Fruit fly (Drosophila melanogaster) whole organism, embryonic: Measurements from ENCODE around the gene CG15247.

ENCODE experiments used
- Abd-B ChIP-seq: fragments of 200-800 bp; sonication (Bioruptor generic); optimal IDR thresholded peaks from 2 replicates; lab custom pipeline; 2018; ENCODE audit warnings: missing biosample characterization, mild to moderate bottlenecking, missing genetic modification characterization, moderate library complexity
- Atf6 ChIP-seq: fragments of 200-800 bp; sonication (Bioruptor generic); IDR thresholded peaks from 2 replicates; pipeline ENCODE4 v1.3.6; 2022; ENCODE audit warnings: missing biosample characterization, missing genetic modification characterization
- Awh ChIP-seq: fragments of 200-800 bp; sonication (Bioruptor generic); IDR thresholded peaks from 2 replicates; pipeline ENCODE4, ENCODE4 v1.3.6; 2022; ENCODE audit warnings: missing biosample characterization, missing genetic modification characterization
- BEAF-32 ChIP-seq: fragments of 200-800 bp; sonication (Bioruptor generic); optimal IDR thresholded peaks from 3 replicates; lab custom pipeline; 2017; ENCODE audit warnings: missing biosample characterization, missing genetic modification characterization, mild to moderate bottlenecking, moderate library complexity, missing genetic modification reagents
- CG10267 ChIP-seq: fragments of 200-800 bp; sonication (Bioruptor generic); optimal IDR thresholded peaks from 2 replicates; lab custom pipeline; 2018; ENCODE audit warnings: missing biosample characterization, mild to moderate bottlenecking, missing genetic modification characterization, moderate library complexity
- CG10979 ChIP-seq: fragments of 200-800 bp; sonication (Bioruptor generic); optimal IDR thresholded peaks from 2 replicates; lab custom pipeline; 2018; ENCODE audit warnings: missing biosample characterization, mild to moderate bottlenecking, missing genetic modification characterization, moderate library complexity
- CG11504 ChIP-seq: fragments of 200-800 bp; sonication (Bioruptor generic); optimal IDR thresholded peaks from 3 replicates; lab custom pipeline; 2019; ENCODE audit warnings: missing biosample characterization, mild to moderate bottlenecking, missing genetic modification characterization, moderate library complexity
- CG12104 ChIP-seq: fragments of 200-800 bp; sonication (Bioruptor generic); optimal IDR thresholded peaks from 3 replicates; lab custom pipeline; 2016; ENCODE audit warnings: missing biosample characterization, missing genetic modification characterization
- CG12391 ChIP-seq: fragments of 200-800 bp; sonication (Bioruptor generic); optimal IDR thresholded peaks from 3 replicates; lab custom pipeline; 2018; ENCODE audit warnings: missing biosample characterization, mild to moderate bottlenecking, missing genetic modification characterization, moderate library complexity
- CG13424 ChIP-seq: fragments of 200-800 bp; sonication (Bioruptor generic); optimal IDR thresholded peaks from 2 replicates; lab custom pipeline; 2019; ENCODE audit warnings: missing biosample characterization, mild to moderate bottlenecking, missing genetic modification characterization, moderate library complexity
- CG1529 ChIP-seq: fragments of 200-800 bp; sonication (Bioruptor generic); optimal IDR thresholded peaks from 3 replicates; lab custom pipeline; 2018; ENCODE audit warnings: missing biosample characterization, missing genetic modification characterization
- CG17361 ChIP-seq: fragments of 200-800 bp; sonication (Bioruptor generic); IDR thresholded peaks from 3 replicates; pipeline ENCODE4 v1.3.6; 2022; ENCODE audit warnings: missing biosample characterization, missing genetic modification characterization
- CG31441 ChIP-seq: fragments of 200-800 bp; sonication (Bioruptor generic); IDR thresholded peaks from 2 replicates; pipeline ENCODE4 v1.3.6; 2022; ENCODE audit warnings: missing biosample characterization, missing genetic modification characterization
- CG3838 ChIP-seq: fragments of 200-800 bp; sonication (Bioruptor generic); optimal IDR thresholded peaks from 3 replicates; lab custom pipeline; 2016; ENCODE audit warnings: missing biosample characterization, missing genetic modification characterization
- CG4730 ChIP-seq: fragments of 200-800 bp; sonication (Bioruptor generic); IDR thresholded peaks from 2 replicates; pipeline ENCODE4 v1.3.6; 2022; ENCODE audit warnings: missing biosample characterization, missing genetic modification characterization
- CG4820 ChIP-seq: fragments of 200-800 bp; sonication (Bioruptor generic); optimal IDR thresholded peaks from 3 replicates; lab custom pipeline; 2016; ENCODE audit warnings: missing biosample characterization, missing genetic modification characterization
- CG6689 ChIP-seq: fragments of 200-800 bp; sonication (Bioruptor generic); IDR thresholded peaks from 2 replicates; pipeline ENCODE4 v1.3.6; 2022; ENCODE audit warnings: missing biosample characterization, missing genetic modification characterization
- CG8359 ChIP-seq: fragments of 200-800 bp; sonication (Bioruptor generic); optimal IDR thresholded peaks from 2 replicates; lab custom pipeline; 2017; ENCODE audit warnings: missing biosample characterization, mild to moderate bottlenecking, missing genetic modification characterization, borderline replicate concordance
- D ChIP-seq, 2 experiments: fragments of 200-800 bp in 1 of 2; fragments of >200 bp in 1 of 2; sonication (Bioruptor generic) in 1 of 2; optimal IDR thresholded peaks; 2 replicates in 1 of 2; 3 replicates in 1 of 2; lab custom pipeline; 2017; ENCODE audit warnings: mild to moderate bottlenecking in 1 of 2, missing biosample characterization in 1 of 2, missing genetic modification characterization in 1 of 2, missing genetic modification reagents in 1 of 2
- D19B ChIP-seq: fragments of 200-800 bp; sonication (Bioruptor generic); optimal IDR thresholded peaks from 2 replicates; lab custom pipeline; 2017; ENCODE audit warnings: missing biosample characterization, mild to moderate bottlenecking, missing genetic modification characterization
- Elba2 ChIP-seq: fragments of 200-800 bp; sonication (Bioruptor generic); optimal IDR thresholded peaks from 3 replicates; lab custom pipeline; 2016; ENCODE audit warnings: missing biosample characterization, missing genetic modification characterization
- HLH3B ChIP-seq: fragments of 200-800 bp; sonication (Bioruptor generic); IDR thresholded peaks from 2 replicates; pipeline ENCODE4 v1.3.6; 2022; ENCODE audit warnings: missing biosample characterization, missing genetic modification characterization
- MESR4 ChIP-seq: fragments of 200-800 bp; sonication (Bioruptor generic); optimal IDR thresholded peaks from 2 replicates; lab custom pipeline; 2018; ENCODE audit warnings: missing biosample characterization, mild to moderate bottlenecking, missing genetic modification characterization, moderate library complexity
- NFAT ChIP-seq: fragments of 200-800 bp; sonication (Bioruptor generic); IDR thresholded peaks from 2 replicates; pipeline ENCODE4 v1.3.6; 2022; ENCODE audit warnings: missing biosample characterization, missing genetic modification characterization
- Oli ChIP-seq: fragments of 200-800 bp; sonication (Bioruptor generic); optimal IDR thresholded peaks from 2 replicates; lab custom pipeline; 2018; ENCODE audit warnings: missing biosample characterization, mild to moderate bottlenecking, missing genetic modification characterization, moderate library complexity
- PHDP ChIP-seq: fragments of 200-800 bp; sonication (Bioruptor generic); optimal IDR thresholded peaks from 3 replicates; lab custom pipeline; 2018; ENCODE audit warnings: missing biosample characterization, mild to moderate bottlenecking, missing genetic modification characterization, moderate library complexity
- Ptx1 ChIP-seq: fragments of 200-800 bp; sonication (Bioruptor generic); IDR thresholded peaks from 2 replicates; pipeline ENCODE4 v1.3.6; 2022; ENCODE audit warnings: missing biosample characterization, missing genetic modification characterization
- Sin3A ChIP-seq: fragments of >200 bp; optimal IDR thresholded peaks from 2 replicates; lab custom pipeline; 2018
- Trl ChIP-seq, 3 experiments: fragments of >200 bp in 2 of 3; fragments of 200-800 bp in 1 of 3; sonication (Bioruptor generic) in 1 of 3; optimal IDR thresholded peaks; 2 replicates in 1 of 3; 3 replicates in 2 of 3; lab custom pipeline; 2016 to 2017; ENCODE audit warnings: missing biosample characterization in 1 of 3, missing genetic modification characterization in 1 of 3
- bcd ChIP-seq: fragments of 200-800 bp; sonication (Bioruptor generic); optimal IDR thresholded peaks from 2 replicates; lab custom pipeline; 2017; ENCODE audit warnings: missing biosample characterization, mild to moderate bottlenecking, missing genetic modification characterization
- chif ChIP-seq, 2 experiments: fragments of 200-800 bp; sonication (Bioruptor generic); optimal IDR thresholded peaks; 3 replicates each; lab custom pipeline; 2016; ENCODE audit warnings: missing biosample characterization in 2 of 2, missing genetic modification characterization in 2 of 2
- croc ChIP-seq: fragments of 200-800 bp; sonication (Bioruptor generic); conservative IDR thresholded peaks from 3 replicates; pipeline ENCODE4 v1.3.6; 2022; ENCODE audit warnings: missing biosample characterization, missing genetic modification characterization
- dmrt99B ChIP-seq: fragments of 200-800 bp; sonication (Bioruptor generic); optimal IDR thresholded peaks from 2 replicates; lab custom pipeline; 2018; ENCODE audit warnings: missing biosample characterization, mild to moderate bottlenecking, missing genetic modification characterization, moderate library complexity
- fru ChIP-seq: fragments of >200 bp; optimal IDR thresholded peaks from 2 replicates; lab custom pipeline; 2017
- gcm ChIP-seq: fragments of 200-800 bp; sonication (Bioruptor generic); optimal IDR thresholded peaks from 2 replicates; lab custom pipeline; 2019; ENCODE audit warnings: missing biosample characterization, mild to moderate bottlenecking, missing genetic modification characterization, moderate library complexity
- ind ChIP-seq: fragments of 200-800 bp; sonication (Bioruptor generic); optimal IDR thresholded peaks from 3 replicates; lab custom pipeline; 2016; ENCODE audit warnings: missing biosample characterization, missing genetic modification characterization
- lmd ChIP-seq: fragments of 200-800 bp; sonication (Bioruptor generic); IDR thresholded peaks from 2 replicates; pipeline ENCODE4 v1.3.6; 2022; ENCODE audit warnings: missing biosample characterization, missing genetic modification characterization
- lola ChIP-seq, 3 experiments: fragments of >200 bp in 2 of 3; fragments of 200-800 bp in 1 of 3; sonication (Bioruptor generic) in 1 of 3; optimal IDR thresholded peaks; 2 replicates each; lab custom pipeline; 2017 to 2019; ENCODE audit warnings: missing biosample characterization in 3 of 3, missing genetic modification characterization in 3 of 3, mild to moderate bottlenecking in 1 of 3, moderate library complexity in 1 of 3
- lov ChIP-seq, 2 experiments: fragments of 200-800 bp in 1 of 2; fragments of >200 bp in 1 of 2; sonication (Bioruptor generic) in 1 of 2; IDR thresholded peaks in 1 of 2; optimal IDR thresholded peaks in 1 of 2; 2 replicates in 1 of 2; 3 replicates in 1 of 2; pipeline versions ENCODE4 v1.3.6 to Lab custom; 2017 to 2022; ENCODE audit warnings: missing biosample characterization in 1 of 2, missing genetic modification characterization in 1 of 2
- nmo ChIP-seq: fragments of 200-800 bp; sonication (Bioruptor generic); optimal IDR thresholded peaks from 2 replicates; lab custom pipeline; 2018; ENCODE audit warnings: missing biosample characterization, mild to moderate bottlenecking, missing genetic modification characterization, moderate library complexity
- oc ChIP-seq: fragments of 200-800 bp; sonication (Bioruptor generic); optimal IDR thresholded peaks from 2 replicates; lab custom pipeline; 2018; ENCODE audit warnings: missing biosample characterization, mild to moderate bottlenecking, missing genetic modification characterization, moderate library complexity
- org-1 ChIP-seq: fragments of 200-800 bp; sonication (Bioruptor generic); optimal IDR thresholded peaks from 2 replicates; lab custom pipeline; 2017; ENCODE audit warnings: missing biosample characterization, missing genetic modification characterization
- row ChIP-seq: fragments of 200-800 bp; sonication (Bioruptor generic); IDR thresholded peaks from 3 replicates; pipeline ENCODE4 v1.3.6; 2022; ENCODE audit warnings: missing biosample characterization, missing genetic modification characterization
- sens ChIP-seq: fragments of 200-800 bp; sonication (Bioruptor generic); peaks from one replicate; lab custom pipeline; 2016; ENCODE audit warnings: missing biosample characterization, missing genetic modification characterization
- seq ChIP-seq: fragments of 200-800 bp; sonication (Bioruptor generic); IDR thresholded peaks from 2 replicates; pipeline ENCODE4 v1.3.6; 2022; ENCODE audit warnings: missing biosample characterization, missing genetic modification characterization
- stc ChIP-seq: fragments of 200-800 bp; sonication (Bioruptor generic); IDR thresholded peaks from 2 replicates; pipeline ENCODE4 v1.3.6; 2022; ENCODE audit warnings: missing biosample characterization, missing genetic modification characterization
- twi ChIP-seq: fragments of 200-800 bp; optimal IDR thresholded peaks from 2 replicates; lab custom pipeline; 2019; ENCODE audit warnings: missing biosample characterization, mild to moderate bottlenecking, missing genetic modification characterization, moderate library complexity
- unpg ChIP-seq: fragments of 200-800 bp; sonication (Bioruptor generic); optimal IDR thresholded peaks from 3 replicates; lab custom pipeline; 2018; ENCODE audit warnings: missing biosample characterization, mild to moderate bottlenecking, missing genetic modification characterization, moderate library complexity
- z ChIP-seq: fragments of 200-800 bp; sonication (Bioruptor generic); IDR thresholded peaks from 3 replicates; pipeline ENCODE4 v1.3.6; 2022; ENCODE audit warnings: missing biosample characterization, missing genetic modification characterization
- zfh1 ChIP-seq: fragments of 200-800 bp; sonication (Bioruptor generic); IDR thresholded peaks from 3 replicates; pipeline ENCODE4 v1.3.6; 2022; ENCODE audit warnings: missing biosample characterization, missing genetic modification characterization

Gene CG15247

DNA sequence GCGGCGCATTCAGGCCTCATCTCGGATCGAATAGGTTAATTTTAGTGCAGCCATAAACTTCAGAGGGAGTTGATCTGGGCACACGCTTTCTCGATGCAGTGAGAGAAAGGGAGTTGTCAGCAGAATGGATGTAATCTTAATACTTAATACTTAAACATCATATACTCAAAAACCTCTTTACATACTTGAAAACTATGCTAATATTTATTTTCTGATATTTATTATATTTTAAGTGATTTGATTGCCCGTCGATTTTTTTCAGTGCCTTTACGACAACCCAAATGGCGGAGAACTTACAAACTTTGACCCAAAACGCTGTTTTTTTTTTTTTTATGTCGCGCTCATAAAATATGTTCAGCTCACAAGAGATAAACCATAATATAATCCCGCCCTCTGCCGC, 35.3 kb upstream of the CG15247 start (continued):
- TF ChIP-seq row (GFP tag; lab: Robert Waterston, UW) (0 out of 3 replicates have a peak, but pooled peaks have one; percentile 30), chif (GFP tag; optimal IDR thresholded peaks at IDR 0.05; lab: Kevin White, UChicago) (no peak), CG17361 (GFP tag; lab: Robert Waterston, UW) (0 out of 3 replicates have a peak, but pooled peaks have one; percentile 15), lmd (peak; percentile 46; the same call in 1 of the 2 replicates), fru (lab: Kevin White, UChicago) (no peak), CG31441 (peak; percentile 27; the same call in 1 of the 2 replicates), lov (optimal IDR thresholded peaks at IDR 0.05; lab: Kevin White, UChicago) (no peak), lov (GFP tag; IDR thresholded peaks at IDR 0.05; lab: Robert Waterston, UW) (no peak), CG6689 (GFP tag; lab: Robert Waterston, UW) (peak; percentile 45; the same call in 1 of the 2 replicates), CG4730 (no peak), dmrt99B (peak; percentile 63), Sin3A (lab: Kevin White, UChicago) (no peak), ind (GFP tag; lab: Kevin White, UChicago) (peak; percentile 17), Awh (GFP tag; lab: Robert Waterston, UW) (peak; percentile 42; the same call in 1 of the 2 replicates), D (optimal IDR thresholded peaks at IDR 0.05; lab: Kevin White, UChicago) (no peak), D (GFP tag; optimal IDR thresholded peaks at IDR 0.05; lab: Kevin White, UChicago) (peak; percentile 33), PHDP (tag; lab: Kevin White, UChicago) (peak; percentile 34), CG1529 (GFP tag; lab: Kevin White, UChicago) (peak; percentile 11), CG3838 (GFP tag; lab: Kevin White, UChicago) (no peak), unpg (GFP tag; lab: Kevin White, UChicago) (peak; percentile 48), croc (GFP tag; lab: Robert Waterston, UW) (peak; percentile 25; the same call in 1 of the 3 replicates), Elba2 (GFP tag; lab: Kevin White, UChicago) (no peak), bcd (GFP tag; lab: Kevin White, UChicago) (peak; percentile 13), gcm (GFP tag; lab: Kevin White, UChicago) (no peak), twi (tag; lab: Kevin White, UChicago) (no peak), MESR4 (no peak), Trl (optimal IDR thresholded peaks at IDR 0.05; lab: Kevin White, UChicago) (no peak), Trl (GFP tag; optimal IDR thresholded peaks at IDR 0.05; lab: Kevin White, UChicago) (no peak), CG4820 (peak; percentile 3), sens (peak; percentile 74), NFAT (GFP tag; lab: Robert Waterston, UW) (no peak), org-1 (GFP tag; lab: Kevin White, UChicago) (no peak), D19B (GFP tag; lab: Kevin White, UChicago) (no peak), Abd-B (GFP tag; lab: Kevin White, UChicago) (peak; percentile 49), CG10979 (tag; lab: Kevin White, UChicago) (peak; percentile 56), seq (GFP tag; lab: Robert Waterston, UW) (no peak), CG12104 (GFP tag; lab: Kevin White, UChicago) (no peak), BEAF-32 (GFP tag; lab: Kevin White, UChicago) (no peak), CG13424 (tag; lab: Kevin White, UChicago) (peak; percentile 38), CG12391 (tag; lab: Kevin White, UChicago) (peak; percentile 8), Oli (peak; percentile 21), stc (no peak), CG11504 (tag; lab: Kevin White, UChicago) (peak; percentile 68), Atf6 (GFP tag; lab: Robert Waterston, UW) (no peak), zfh1 (GFP tag; lab: Robert Waterston, UW) (0 out of 3 replicates have a peak, but pooled peaks have one; percentile 18), oc (tag; lab: Kevin White, UChicago) (peak; percentile 13), z (GFP tag; lab: Robert Waterston, UW) (no peak), CG8359 (GFP tag; lab: Kevin White, UChicago) (no peak), Ptx1 (GFP tag; lab: Robert Waterston, UW) (peak; percentile 44; the same call in 1 of the 2 replicates), CG10267 (tag; lab: Kevin White, UChicago) (peak; percentile 8), lola (GFP tag; optimal IDR thresholded peaks at IDR 0.05; lab: Kevin White, UChicago) (no peak), nmo (GFP tag; lab: Kevin White, UChicago) (peak; percentile 62), HLH3B (GFP tag; lab: Robert Waterston, UW) (no peak)
